Fruit fly (Drosophila melanogaster) whole organism, embryonic: ENCODE results near the gene mEFTs.

Source experiments
- Ada2b ChIP-seq: fragments of 200-800 bp; sonication (Bioruptor generic); IDR thresholded peaks from 2 replicates; pipeline ENCODE4 v1.3.6; 2022; ENCODE audit warnings: missing biosample characterization, missing genetic modification characterization
- Awh ChIP-seq: fragments of 200-800 bp; sonication (Bioruptor generic); IDR thresholded peaks from 2 replicates; pipeline ENCODE4, ENCODE4 v1.3.6; 2022; ENCODE audit warnings: missing biosample characterization, missing genetic modification characterization
- Bgb ChIP-seq: fragments of 200-800 bp; sonication (Bioruptor generic); IDR thresholded peaks from 2 replicates; pipeline ENCODE4 v1.3.6; 2022; ENCODE audit warnings: missing biosample characterization, missing genetic modification characterization; ENCODE audit not compliant: partially characterized antibody
- CG1024 ChIP-seq: fragments of 200-800 bp; sonication (Bioruptor generic); IDR thresholded peaks from 2 replicates; pipeline ENCODE4 v1.3.6; 2022; ENCODE audit warnings: missing biosample characterization, missing genetic modification characterization
- CG10543 ChIP-seq: fragments of 200-800 bp; sonication (Bioruptor generic); optimal IDR thresholded peaks from 3 replicates; lab custom pipeline; 2017; ENCODE audit warnings: missing biosample characterization, mild to moderate bottlenecking, missing genetic modification characterization, moderate library complexity
- CG11093 ChIP-seq: fragments of 200-800 bp; sonication (Bioruptor generic); IDR thresholded peaks from 3 replicates; pipeline ENCODE4 v1.3.6; 2022; ENCODE audit warnings: missing biosample characterization, missing genetic modification characterization
- CG11723 ChIP-seq: fragments of 200-800 bp; sonication (Bioruptor generic); optimal IDR thresholded peaks from 2 replicates; lab custom pipeline; 2017; ENCODE audit warnings: missing biosample characterization, mild to moderate bottlenecking, missing genetic modification characterization
- CG12299 ChIP-seq: fragments of 200-800 bp; sonication (Bioruptor generic); optimal IDR thresholded peaks from 2 replicates; lab custom pipeline; 2018; ENCODE audit warnings: missing biosample characterization, mild to moderate bottlenecking, missing genetic modification characterization
- CG13123 ChIP-seq: fragments of 200-800 bp; sonication (Bioruptor generic); optimal IDR thresholded peaks from 2 replicates; lab custom pipeline; 2016; ENCODE audit warnings: missing biosample characterization, missing genetic modification characterization
- CG16815 ChIP-seq: fragments of 200-800 bp; sonication (Bioruptor generic); optimal IDR thresholded peaks from 3 replicates; lab custom pipeline; 2017; ENCODE audit warnings: missing biosample characterization, mild to moderate bottlenecking, missing genetic modification characterization
- CG17186 ChIP-seq: fragments of 200-800 bp; sonication (Bioruptor generic); optimal IDR thresholded peaks from 3 replicates; lab custom pipeline; 2017; ENCODE audit warnings: missing biosample characterization, missing genetic modification reagents, missing genetic modification characterization
- CG18619 ChIP-seq: fragments of 200-800 bp; sonication (Bioruptor generic); optimal IDR thresholded peaks from 3 replicates; lab custom pipeline; 2017; ENCODE audit warnings: missing biosample characterization, mild to moderate bottlenecking, missing genetic modification characterization
- CG18764 ChIP-seq: fragments of 200-800 bp; sonication (Bioruptor generic); optimal IDR thresholded peaks from 3 replicates; lab custom pipeline; 2016; ENCODE audit warnings: missing biosample characterization, missing genetic modification characterization
- CG2678 ChIP-seq: fragments of 200-800 bp; sonication (Bioruptor generic); optimal IDR thresholded peaks from 3 replicates; lab custom pipeline; 2019; ENCODE audit warnings: missing biosample characterization, mild to moderate bottlenecking, missing genetic modification characterization, moderate library complexity
- CG30431 ChIP-seq: fragments of 200-800 bp; sonication (Bioruptor generic); optimal IDR thresholded peaks from 2 replicates; lab custom pipeline; 2017; ENCODE audit warnings: missing biosample characterization, missing genetic modification characterization
- CG3065 ChIP-seq: fragments of 200-800 bp; sonication (Bioruptor generic); optimal IDR thresholded peaks from 2 replicates; lab custom pipeline; 2016; ENCODE audit warnings: missing biosample characterization, missing genetic modification characterization
- CG3281 ChIP-seq: fragments of 200-800 bp; sonication (Bioruptor generic); optimal IDR thresholded peaks from 3 replicates; lab custom pipeline; 2017; ENCODE audit warnings: missing biosample characterization, mild to moderate bottlenecking, missing genetic modification characterization
- CG3407 ChIP-seq: fragments of 200-800 bp; sonication (Bioruptor generic); optimal IDR thresholded peaks from 2 replicates; lab custom pipeline; 2018; ENCODE audit warnings: missing biosample characterization, mild to moderate bottlenecking, missing genetic modification characterization
- CG3995 ChIP-seq: fragments of 200-800 bp; sonication (Bioruptor generic); optimal IDR thresholded peaks from 3 replicates; lab custom pipeline; 2016; ENCODE audit warnings: missing biosample characterization, missing genetic modification characterization
- CG4360 ChIP-seq: fragments of 200-800 bp; sonication (Bioruptor generic); IDR thresholded peaks from 2 replicates; pipeline ENCODE4 v1.3.6; 2022; ENCODE audit warnings: missing biosample characterization, missing genetic modification characterization
- CG4730 ChIP-seq: fragments of 200-800 bp; sonication (Bioruptor generic); IDR thresholded peaks from 2 replicates; pipeline ENCODE4 v1.3.6; 2022; ENCODE audit warnings: missing biosample characterization, missing genetic modification characterization
- CG6813 ChIP-seq: fragments of 200-800 bp; sonication (Bioruptor generic); optimal IDR thresholded peaks from 2 replicates; lab custom pipeline; 2017; ENCODE audit warnings: missing biosample characterization, missing genetic modification characterization, mild to moderate bottlenecking, moderate library complexity, missing genetic modification reagents
- CG8478 ChIP-seq: fragments of >200 bp; optimal IDR thresholded peaks from 2 replicates; lab custom pipeline; 2018
- CG8924 ChIP-seq: fragments of 200-800 bp; optimal IDR thresholded peaks from 3 replicates; lab custom pipeline; 2019; ENCODE audit warnings: missing biosample characterization, mild to moderate bottlenecking, missing genetic modification characterization, moderate library complexity
- CG9437 ChIP-seq: fragments of 200-800 bp; sonication (Bioruptor generic); optimal IDR thresholded peaks from 2 replicates; lab custom pipeline; 2018; ENCODE audit warnings: missing biosample characterization, mild to moderate bottlenecking, missing genetic modification characterization
- CG9727 ChIP-seq: fragments of 200-800 bp; sonication (Bioruptor generic); optimal IDR thresholded peaks from 3 replicates; lab custom pipeline; 2017; ENCODE audit warnings: missing biosample characterization, mild to moderate bottlenecking, missing genetic modification characterization
- CG9876 ChIP-seq: fragments of 200-800 bp; sonication (Bioruptor generic); optimal IDR thresholded peaks from 2 replicates; lab custom pipeline; 2016; ENCODE audit warnings: missing biosample characterization, missing genetic modification characterization
- Deaf1 ChIP-seq: fragments of 200-800 bp; optimal IDR thresholded peaks from 3 replicates; lab custom pipeline; 2019; ENCODE audit warnings: missing biosample characterization, mild to moderate bottlenecking, missing genetic modification characterization, moderate library complexity
- Dref ChIP-seq: fragments of 200-800 bp; sonication (Bioruptor generic); IDR thresholded peaks from 2 replicates; pipeline ENCODE4 v1.3.6; 2022; ENCODE audit warnings: missing biosample characterization, missing genetic modification characterization
- Drgx ChIP-seq: fragments of 200-800 bp; sonication (Bioruptor generic); IDR thresholded peaks from 2 replicates; pipeline ENCODE4 v1.3.6; 2022; ENCODE audit warnings: missing biosample characterization, missing genetic modification characterization
- ERR ChIP-seq: fragments of 200-800 bp; sonication (Bioruptor generic); optimal IDR thresholded peaks from 2 replicates; lab custom pipeline; 2016; ENCODE audit warnings: missing biosample characterization, missing genetic modification characterization
- Ets97D ChIP-seq: fragments of 200-800 bp; sonication (Bioruptor generic); optimal IDR thresholded peaks from 3 replicates; lab custom pipeline; 2016; ENCODE audit warnings: missing biosample characterization, missing genetic modification characterization
- Fer1 ChIP-seq: fragments of 200-800 bp; sonication (Bioruptor generic); optimal IDR thresholded peaks from 2 replicates; lab custom pipeline; 2017; ENCODE audit warnings: missing biosample characterization, mild to moderate bottlenecking, missing genetic modification characterization
- Gug ChIP-seq: fragments of 200-800 bp; sonication (Bioruptor generic); IDR thresholded peaks from 4 replicates; pipeline ENCODE4 v1.3.6; 2022; ENCODE audit warnings: missing biosample characterization, missing genetic modification characterization
- Lpt ChIP-seq: fragments of >200 bp; optimal IDR thresholded peaks from 2 replicates; lab custom pipeline; 2018; ENCODE audit warnings: missing biosample characterization, missing genetic modification characterization
- Nf-YC ChIP-seq: fragments of 200-800 bp; optimal IDR thresholded peaks from 3 replicates; lab custom pipeline; 2019; ENCODE audit warnings: missing biosample characterization, mild to moderate bottlenecking, missing genetic modification characterization, moderate library complexity
- Optix ChIP-seq: fragments of 200-800 bp; sonication (Bioruptor generic); IDR thresholded peaks from 3 replicates; pipeline ENCODE4 v1.3.6; 2022; ENCODE audit warnings: missing biosample characterization, missing genetic modification characterization
- Spps ChIP-seq: fragments of 200-800 bp; sonication (Bioruptor generic); optimal IDR thresholded peaks from 2 replicates; lab custom pipeline; 2018; ENCODE audit warnings: missing biosample characterization, mild to moderate bottlenecking, missing genetic modification characterization
- br ChIP-seq: fragments of >200 bp; optimal IDR thresholded peaks from 2 replicates; lab custom pipeline; 2017
- chif ChIP-seq, 2 experiments: fragments of 200-800 bp; sonication (Bioruptor generic); optimal IDR thresholded peaks; 3 replicates each; lab custom pipeline; 2016; ENCODE audit warnings: missing biosample characterization in 2 of 2, missing genetic modification characterization in 2 of 2
- dati ChIP-seq: fragments of 200-800 bp; sonication (Bioruptor generic); IDR thresholded peaks from 2 replicates; pipeline ENCODE4 v1.3.6; 2022; ENCODE audit warnings: missing biosample characterization, missing genetic modification characterization
- gsb ChIP-seq: fragments of 200-800 bp; sonication (Bioruptor generic); IDR thresholded peaks from 2 replicates; pipeline ENCODE4 v1.3.6; 2022; ENCODE audit warnings: missing biosample characterization, missing genetic modification characterization
- org-1 ChIP-seq: fragments of 200-800 bp; sonication (Bioruptor generic); optimal IDR thresholded peaks from 2 replicates; lab custom pipeline; 2017; ENCODE audit warnings: missing biosample characterization, missing genetic modification characterization
- p53 ChIP-seq: fragments of 200-800 bp; sonication (Bioruptor generic); optimal IDR thresholded peaks from 2 replicates; lab custom pipeline; 2016; ENCODE audit warnings: missing biosample characterization, missing genetic modification characterization
- pros ChIP-seq: fragments of 200-800 bp; sonication (Bioruptor generic); optimal IDR thresholded peaks from 3 replicates; lab custom pipeline; 2019; ENCODE audit warnings: missing biosample characterization, mild to moderate bottlenecking, missing genetic modification characterization, moderate library complexity
- sd ChIP-seq: fragments of 200-800 bp; sonication (Bioruptor generic); optimal IDR thresholded peaks from 3 replicates; lab custom pipeline; 2018; ENCODE audit warnings: missing biosample characterization, mild to moderate bottlenecking, missing genetic modification characterization, moderate library complexity
- slbo ChIP-seq: fragments of 200-800 bp; sonication (Bioruptor generic); IDR thresholded peaks from 2 replicates; pipeline ENCODE4 v1.3.6; 2022; ENCODE audit warnings: missing biosample characterization, missing genetic modification characterization
- so ChIP-seq: fragments of 200-800 bp; sonication (Bioruptor generic); IDR thresholded peaks from 3 replicates; pipeline ENCODE4 v1.3.6; 2022; ENCODE audit warnings: missing biosample characterization, missing genetic modification characterization
- ssp ChIP-seq: fragments of 200-800 bp; sonication (Bioruptor generic); IDR thresholded peaks from 2 replicates; pipeline ENCODE4 v1.3.6; 2022; ENCODE audit warnings: missing biosample characterization, missing genetic modification characterization
- trh ChIP-seq: fragments of 200-800 bp; sonication (Bioruptor generic); optimal IDR thresholded peaks from 2 replicates; lab custom pipeline; 2016; ENCODE audit warnings: missing biosample characterization, missing genetic modification characterization
- unpg ChIP-seq: fragments of 200-800 bp; sonication (Bioruptor generic); optimal IDR thresholded peaks from 3 replicates; lab custom pipeline; 2018; ENCODE audit warnings: missing biosample characterization, mild to moderate bottlenecking, missing genetic modification characterization, moderate library complexity

Gene mEFTs

DNA sequence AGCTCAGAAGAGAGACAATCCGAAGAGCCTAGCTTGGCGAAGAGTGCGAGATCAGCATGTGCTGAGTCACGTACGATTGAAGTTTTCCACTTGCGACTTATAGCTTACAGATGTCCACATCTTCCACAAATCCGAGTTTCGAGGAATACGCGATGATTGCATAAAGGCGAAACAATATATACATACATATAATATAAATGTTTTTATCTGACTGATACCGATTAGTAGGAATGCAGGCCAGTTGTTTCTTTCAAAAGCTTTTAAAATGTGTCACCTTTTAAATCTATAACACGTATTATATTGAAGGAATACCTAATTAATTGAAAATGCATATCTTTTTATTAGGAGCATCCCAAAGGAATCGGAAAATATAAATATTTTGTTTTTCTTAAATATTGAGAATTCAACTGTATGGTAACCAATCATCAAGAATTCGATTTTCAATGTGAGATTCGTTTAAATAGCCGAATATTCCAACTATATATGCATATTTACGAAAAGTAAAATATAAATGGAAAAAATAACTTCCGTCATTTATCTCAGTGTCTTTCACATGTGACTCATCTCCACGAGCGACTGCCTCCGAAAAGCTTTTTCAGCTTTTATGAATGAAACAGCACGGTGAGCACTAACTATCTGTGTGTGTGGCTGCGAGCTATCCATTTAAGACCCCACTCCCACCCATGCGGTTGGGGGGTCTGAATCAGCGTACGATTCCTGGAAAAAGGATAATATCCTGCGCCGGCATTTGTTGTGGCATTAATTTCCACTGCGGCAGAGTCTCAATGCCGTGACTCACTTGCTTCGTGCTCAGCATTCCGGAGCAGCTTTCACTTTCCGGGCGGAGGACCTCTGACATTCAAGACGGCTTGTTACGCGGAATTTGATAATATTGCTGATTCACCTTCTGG lies 50.1 kb downstream of the mEFTs start (continued):
- TF ChIP-seq unpg (peak; percentile 76), slbo (peak; percentile 63), ERR (no peak), CG9727 (GFP tag; lab: Kevin White, UChicago) (peak; percentile 56), chif (GFP tag; optimal IDR thresholded peaks at IDR 0.05; lab: Kevin White, UChicago) (no peak), CG4730 (GFP tag; lab: Robert Waterston, UW) (no peak), dati (no peak), CG17186 (no peak), CG3065 (GFP tag; lab: Kevin White, UChicago) (no peak), Bgb (no peak), CG1024 (GFP tag; lab: Robert Waterston, UW) (no peak), CG18619 (GFP tag; lab: Kevin White, UChicago) (peak; percentile 68), Lpt (GFP tag; lab: Kevin White, UChicago) (no peak), Nf-YC (tag; lab: Kevin White, UChicago) (peak; percentile 43), Dref (GFP tag; lab: Robert Waterston, UW) (no peak), CG18764 (no peak), CG30431 (no peak), CG3281 (GFP tag; lab: Kevin White, UChicago) (peak; percentile 71), CG3995 (GFP tag; lab: Kevin White, UChicago) (peak; percentile 14), Ets97D (GFP tag; lab: Kevin White, UChicago) (no peak), Deaf1 (peak; percentile 46), CG11723 (GFP tag; lab: Kevin White, UChicago) (peak; percentile 20), CG10543 (no peak), CG11093 (GFP tag; lab: Robert Waterston, UW) (0 out of 3 replicates have a peak, but pooled peaks have one; percentile 18), CG8924 (no peak), p53 (GFP tag; lab: Kevin White, UChicago) (no peak), Optix (GFP tag; lab: Robert Waterston, UW) (no peak), CG4360 (no peak), org-1 (peak; percentile 40), CG3407 (GFP tag; lab: Kevin White, UChicago) (peak; percentile 33), CG13123 (GFP tag; lab: Kevin White, UChicago) (peak; percentile 10), Drgx (GFP tag; lab: Robert Waterston, UW) (no peak; the same call in 1 of the 2 replicates), so (no peak), CG6813 (GFP tag; lab: Kevin White, UChicago) (peak; percentile 24), sd (tag; lab: Kevin White, UChicago) (peak; percentile 53), pros (GFP tag; lab: Kevin White, UChicago) (no peak), Awh (GFP tag; lab: Robert Waterston, UW) (no peak), br (lab: Kevin White, UChicago) (no peak), CG16815 (GFP tag; lab: Kevin White, UChicago) (no peak), Spps (no peak), Ada2b (GFP tag; lab: Robert Waterston, UW) (peak; percentile 49), CG8478 (lab: Kevin White, UChicago) (no peak), ssp (GFP tag; lab: Robert Waterston, UW) (no peak), gsb (GFP tag; lab: Robert Waterston, UW) (no peak), trh (no peak), CG9876 (GFP tag; lab: Kevin White, UChicago) (no peak), Gug (GFP tag; lab: Robert Waterston, UW) (no peak), Fer1 (peak; percentile 58), CG2678 (tag; lab: Kevin White, UChicago) (peak; percentile 81), CG12299 (tag; lab: Kevin White, UChicago) (peak; percentile 38), CG9437 (peak; percentile 28)
